Fruit fly (Drosophila melanogaster): ENCODE measurements around the gene chb.

dm6 chr3L:21131427-21131826 lies 41.2 kb upstream of the chb start, which contains the start of gene ICA69:
- TF ChIP-seq N (GFP tag; optimal IDR thresholded peaks at IDR 0.05) = no peak
- TF ChIP-seq br (GFP tag; optimal IDR thresholded peaks at IDR 0.05) = no peak
- no peak for TF ChIP-seq fru (GFP tag; optimal IDR thresholded peaks at IDR 0.05)
- no peak for TF ChIP-seq Hnf4 (GFP tag; optimal IDR thresholded peaks at IDR 0.05)
- TF ChIP-seq Hr78 (GFP tag; optimal IDR thresholded peaks at IDR 0.05) = no peak
- no peak for TF ChIP-seq lola (GFP tag; optimal IDR thresholded peaks at IDR 0.05)
- TF ChIP-seq pan (optimal IDR thresholded peaks at IDR 0.05) = no peak
- TF ChIP-seq Abd-B (GFP tag; optimal IDR thresholded peaks at IDR 0.05) = no peak

Data from whole organism, wandering third instar larva.